Fruit fly (Drosophila melanogaster): ENCODE data around the gene Apc2.

dm6 chr3R:24162774-24163555 lies 801 bp upstream of the Apc2 start, which contains the start of gene mRpS24:
- TF ChIP-seq Lim3 (GFP tag; IDR thresholded peaks at IDR 0.05) (no peak), gem (tag; optimal IDR thresholded peaks at IDR 0.05) (no peak), Jarid2 (GFP tag; optimal IDR thresholded peaks at IDR 0.05) (no peak), CG14710 (tag; optimal IDR thresholded peaks at IDR 0.05) (no peak), CG6654 (GFP tag; optimal IDR thresholded peaks at IDR 0.05) (no peak), CG31365 (tag; optimal IDR thresholded peaks at IDR 0.05) (no peak), Dad (GFP tag; optimal IDR thresholded peaks at IDR 0.05) (no peak), CG7928 (GFP tag; optimal IDR thresholded peaks at IDR 0.05) (no peak), bsh (GFP tag; optimal IDR thresholded peaks at IDR 0.05) (no peak), D19B (GFP tag; optimal IDR thresholded peaks at IDR 0.05) (no peak)

All from whole organism, embryonic.